Fruit fly (Drosophila melanogaster) whole organism, adult: ENCODE data around the gene REPTOR.

ENCODE experiments used
- CG11617 ChIP-seq: fragments of 200-800 bp; sonication (Bioruptor generic); optimal IDR thresholded peaks from 2 replicates; lab custom pipeline; 2017; ENCODE audit warnings: mild to moderate bottlenecking, missing biosample characterization, missing genetic modification reagents, missing genetic modification characterization
- CG1620 ChIP-seq: fragments of 200-800 bp; sonication (Bioruptor generic); optimal IDR thresholded peaks from 2 replicates; lab custom pipeline; 2016; ENCODE audit warnings: missing biosample characterization, missing genetic modification characterization
- cnc ChIP-seq, 2 experiments: fragments of >200 bp; optimal IDR thresholded peaks; 2 replicates each; lab custom pipeline; 2017
- pad ChIP-seq: fragments of 200-800 bp; sonication (Bioruptor generic); optimal IDR thresholded peaks from 3 replicates; lab custom pipeline; 2017; ENCODE audit warnings: missing biosample characterization, missing genetic modification characterization, mild to moderate bottlenecking, moderate library complexity, missing genetic modification reagents
- tj ChIP-seq: fragments of 200-800 bp; sonication (Bioruptor generic); optimal IDR thresholded peaks from 3 replicates; lab custom pipeline; 2017; ENCODE audit warnings: missing biosample characterization, mild to moderate bottlenecking, missing genetic modification characterization, moderate library complexity

dm6 chr3R:24557020-24557465, 25.6 kb downstream of the REPTOR start:
- TF ChIP-seq CG11617 (GFP tag; lab: Kevin White, UChicago): peak; percentile 33
- peak; percentile 74 for TF ChIP-seq CG1620 (GFP tag; lab: Kevin White, UChicago)
- peak; percentile 18 for TF ChIP-seq tj (GFP tag; lab: Kevin White, UChicago)
- TF ChIP-seq pad: peak; percentile 59
- peak; percentile 55 to 78 for TF ChIP-seq cnc (optimal IDR thresholded peaks at IDR 0.05; lab: Kevin White, UChicago)
